Worm (Caenorhabditis elegans) whole organism, L3 larva: Measurements from ENCODE around the gene pals-32.

Experiments
- ceh-82 ChIP-seq: fragments of 150-350 bp; optimal IDR thresholded peaks from 2 replicates; lab custom pipeline; 2014; ENCODE audit warnings: missing biosample characterization, missing genetic modification characterization
- lin-39 ChIP-seq: fragments of 150-350 bp; optimal IDR thresholded peaks from 2 replicates; lab custom pipeline; 2018; ENCODE audit warnings: missing biosample characterization, missing genetic modification reagents, missing genetic modification characterization
- nhr-11 ChIP-seq: fragments of 150-350 bp; optimal IDR thresholded peaks from 2 replicates; lab custom pipeline; 2014; ENCODE audit warnings: missing biosample characterization, missing genetic modification characterization
- nhr-12 ChIP-seq: fragments of 150-350 bp; optimal IDR thresholded peaks from 2 replicates; lab custom pipeline; 2014; ENCODE audit warnings: missing biosample characterization, missing genetic modification characterization
- nhr-23 ChIP-seq: fragments of 150-350 bp; optimal IDR thresholded peaks from 2 replicates; lab custom pipeline; 2014; ENCODE audit warnings: missing biosample characterization, missing genetic modification reagents, missing genetic modification characterization
- nhr-43 ChIP-seq: sonication (generic microtip); optimal IDR thresholded peaks from 2 replicates; lab custom pipeline; 2016; ENCODE audit warnings: mild to moderate bottlenecking, missing genetic modification characterization, missing compliant biosample characterization; ENCODE audit not compliant: poor library complexity, severe bottlenecking
- nhr-77 ChIP-seq: fragments of 150-350 bp; optimal IDR thresholded peaks from 2 replicates; lab custom pipeline; 2014; ENCODE audit warnings: missing biosample characterization, missing genetic modification characterization
- pqm-1 ChIP-seq: fragments of 150-350 bp; optimal IDR thresholded peaks from 2 replicates; lab custom pipeline; 2017; ENCODE audit warnings: missing biosample characterization, missing genetic modification characterization, inconsistent platforms
- skn-1 ChIP-seq: fragments of 150-350 bp; optimal IDR thresholded peaks from 2 replicates; lab custom pipeline; 2014; ENCODE audit warnings: missing biosample characterization, missing genetic modification characterization

ce11 chrV:2888681-2889080, 7.7 kb upstream of the pals-32 start, which contains the start of gene srw-4:
- TF ChIP-seq nhr-43 (tag; lab: Kevin White, UChicago) (no peak), lin-39 (tag; lab: Kevin White, UChicago) (no peak), nhr-12 (no peak), nhr-77 (tag; lab: Kevin White, UChicago) (no peak), skn-1 (no peak), ceh-82 (tag; lab: Kevin White, UChicago) (no peak), nhr-11 (tag; lab: Kevin White, UChicago) (no peak), nhr-23 (tag; lab: Kevin White, UChicago) (no peak), pqm-1 (tag; lab: Kevin White, UChicago) (no peak)
